Fruit fly (Drosophila melanogaster) whole organism: Measurements from ENCODE around the gene CG7379.

ENCODE experiments used
- CG8478 ChIP-seq: fragments of >200 bp; optimal IDR thresholded peaks from 2 replicates; lab custom pipeline; 2018; ENCODE audit warnings: inconsistent platforms
- EcR ChIP-seq, 2 experiments: fragments of >200 bp; optimal IDR thresholded peaks; 2 replicates each; lab custom pipeline; 2017; ENCODE audit warnings: missing biosample characterization in 2 of 2, missing genetic modification characterization in 2 of 2, missing genetic modification reagents in 2 of 2
- pan ChIP-seq: fragments of >200 bp; optimal IDR thresholded peaks from 2 replicates; lab custom pipeline; 2017
- psq ChIP-seq: fragments of >200 bp; optimal IDR thresholded peaks from 2 replicates; lab custom pipeline; 2017
- usp ChIP-seq: fragments of >200 bp; optimal IDR thresholded peaks from 2 replicates; lab custom pipeline; 2017; ENCODE audit warnings: missing biosample characterization, missing genetic modification characterization, mixed read lengths

DNA sequence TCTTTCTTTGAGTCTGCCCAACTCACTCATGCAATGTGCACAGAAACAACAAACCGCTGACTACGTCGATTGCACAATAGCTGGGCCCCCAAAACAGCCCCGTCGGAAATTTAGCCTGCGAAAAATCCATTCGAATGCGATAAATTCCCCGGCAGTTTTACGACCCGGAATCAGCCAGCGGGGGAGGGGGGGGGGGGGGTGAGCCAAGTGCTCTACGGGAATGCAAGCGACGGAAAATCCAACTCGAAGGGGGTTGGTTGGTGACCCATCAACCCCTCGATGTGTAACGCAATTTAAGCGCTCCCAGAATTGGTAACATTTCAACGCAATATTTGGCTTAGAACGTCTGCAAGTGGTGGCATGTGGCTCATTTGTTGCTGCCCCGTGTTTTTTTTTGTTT is 48.9 kb upstream of the CG7379 start:
- TF ChIP-seq psq (lab: Kevin White, UChicago) (no peak), pan (no peak), EcR (GFP tag; optimal IDR thresholded peaks at IDR 0.05; lab: Kevin White, UChicago) (no peak), CG8478 (no peak), usp (no peak)
